Worm (Caenorhabditis elegans) whole organism, young adult: ENCODE data around the gene Y54E2A.9.

Experiments used
- B0019.2 ChIP-seq: fragments of 200-800 bp; sonication (Bioruptor generic); conservative IDR thresholded peaks from 2 replicates; pipeline ENCODE4 v1.3.6; 2022; ENCODE audit warnings: missing genetic modification reagents, missing genetic modification characterization, missing compliant biosample characterization
- B0035.1 ChIP-seq: sonication (generic microtip); optimal IDR thresholded peaks from 2 replicates; lab custom pipeline; 2016; ENCODE audit warnings: missing genetic modification characterization, mild to moderate bottlenecking, missing compliant biosample characterization, missing genotype, missing genetic modification reagents
- C06A6.2 ChIP-seq: fragments of 200-800 bp; sonication (Bioruptor generic); conservative IDR thresholded peaks from 2 replicates; pipeline ENCODE4 v1.3.6; 2022; ENCODE audit warnings: missing genetic modification characterization, missing compliant biosample characterization
- F37B4.10 ChIP-seq: fragments of 200-800 bp; sonication (Bioruptor generic); IDR thresholded peaks from 2 replicates; pipeline ENCODE4 v1.3.6; 2022; ENCODE audit warnings: missing genetic modification characterization, missing compliant biosample characterization
- F39B2.1 ChIP-seq: fragments of 200-800 bp; sonication (Bioruptor generic); IDR thresholded peaks from 2 replicates; pipeline ENCODE4 v1.3.6; 2022; ENCODE audit warnings: missing genetic modification reagents, missing genetic modification characterization, missing compliant biosample characterization
- F55B11.4 ChIP-seq: sonication (generic microtip); optimal IDR thresholded peaks from 2 replicates; lab custom pipeline; 2016; ENCODE audit warnings: missing compliant biosample characterization, missing genetic modification characterization, borderline replicate concordance; ENCODE audit not compliant: insufficient read depth
- F57A8.1 ChIP-seq: fragments of 200-800 bp; sonication (Bioruptor generic); optimal IDR thresholded peaks from 2 replicates; lab custom pipeline; 2018; ENCODE audit warnings: mild to moderate bottlenecking, missing genetic modification characterization, moderate library complexity, missing compliant biosample characterization
- F57C9.4 ChIP-seq: sonication (generic microtip); optimal IDR thresholded peaks from 2 replicates; lab custom pipeline; 2017; ENCODE audit warnings: mild to moderate bottlenecking, missing genetic modification characterization, missing compliant biosample characterization
- Y53G8AR.9 ChIP-seq: fragments of 200-800 bp; sonication (Bioruptor generic); conservative IDR thresholded peaks from 2 replicates; pipeline ENCODE4 v1.3.6; 2022; ENCODE audit warnings: missing genetic modification reagents, missing genetic modification characterization, missing compliant biosample characterization
- Y56A3A.18 ChIP-seq: fragments of 200-800 bp; sonication (Bioruptor generic); IDR thresholded peaks from 2 replicates; pipeline ENCODE4 v1.3.6; 2022; ENCODE audit warnings: missing genetic modification reagents, missing genetic modification characterization, missing compliant biosample characterization
- ZK185.1 ChIP-seq: sonication (generic microtip); optimal IDR thresholded peaks from 2 replicates; lab custom pipeline; 2016; ENCODE audit warnings: mild to moderate bottlenecking, missing genetic modification characterization, missing compliant biosample characterization; ENCODE audit not compliant: poor library complexity, severe bottlenecking
- akir-1 ChIP-seq: fragments of 200-800 bp; sonication (Bioruptor generic); optimal IDR thresholded peaks from 2 replicates; lab custom pipeline; 2018; ENCODE audit warnings: mild to moderate bottlenecking, missing genetic modification characterization, moderate library complexity, missing compliant biosample characterization
- ama-1 ChIP-seq, 3 experiments: fragments of 150-350 bp in 1 of 3; sonication (generic microtip) in 2 of 3; optimal IDR thresholded peaks; 2 replicates each; lab custom pipeline; 2014 to 2018; ENCODE audit warnings: missing biosample characterization in 2 of 3, missing genetic modification characterization in 2 of 3, missing genetic modification reagents in 2 of 3
- attf-3 ChIP-seq: fragments of 200-800 bp; sonication (Bioruptor generic); conservative IDR thresholded peaks from 2 replicates; pipeline ENCODE4 v1.3.6; 2022; ENCODE audit warnings: missing genetic modification reagents, missing genetic modification characterization, missing compliant biosample characterization
- attf-6 ChIP-seq: fragments of 200-800 bp; sonication (Bioruptor generic); IDR thresholded peaks from 2 replicates; pipeline ENCODE4 v1.3.6; 2022; ENCODE audit warnings: missing genetic modification reagents, missing genetic modification characterization, missing compliant biosample characterization
- ccch-3 ChIP-seq: fragments of 200-800 bp; sonication (Bioruptor generic); optimal IDR thresholded peaks from 2 replicates; lab custom pipeline; 2018; ENCODE audit warnings: mild to moderate bottlenecking, missing genetic modification characterization, missing compliant biosample characterization
- ceh-40 ChIP-seq: fragments of 200-800 bp; sonication (Bioruptor generic); IDR thresholded peaks from 2 replicates; pipeline ENCODE4 v1.3.6; 2022; ENCODE audit warnings: missing genetic modification characterization, missing compliant biosample characterization
- ceh-58 ChIP-seq: fragments of 200-800 bp; sonication (Bioruptor generic); IDR thresholded peaks from 2 replicates; pipeline ENCODE4 v1.3.6; 2022; ENCODE audit warnings: missing genetic modification characterization, missing compliant biosample characterization
- ceh-91 ChIP-seq: fragments of 200-800 bp; sonication (Bioruptor generic); IDR thresholded peaks from 2 replicates; pipeline ENCODE4 v1.3.6; 2022; ENCODE audit warnings: missing genetic modification reagents, missing genetic modification characterization, missing compliant biosample characterization
- dox-1 ChIP-seq: fragments of 200-800 bp; sonication (Bioruptor generic); IDR thresholded peaks from 2 replicates; pipeline ENCODE4 v1.3.6; 2022; ENCODE audit warnings: missing genetic modification reagents, missing genetic modification characterization, missing compliant biosample characterization
- egl-18 ChIP-seq: fragments of 200-800 bp; sonication (Bioruptor generic); IDR thresholded peaks from 2 replicates; pipeline ENCODE4 v1.3.6; 2022; ENCODE audit warnings: missing genetic modification reagents, missing genetic modification characterization, missing compliant biosample characterization
- egl-44 ChIP-seq: fragments of 200-800 bp; sonication (Bioruptor generic); IDR thresholded peaks from 2 replicates; pipeline ENCODE4 v1.3.6; 2022; ENCODE audit warnings: missing genetic modification reagents, missing genetic modification characterization, missing compliant biosample characterization
- ekl-4 ChIP-seq: fragments of 200-800 bp; sonication (Bioruptor generic); IDR thresholded peaks from 2 replicates; pipeline ENCODE4 v1.3.6; 2022; ENCODE audit warnings: missing genetic modification reagents, missing genetic modification characterization, missing compliant biosample characterization
- ets-4 ChIP-seq: fragments of 200-800 bp; sonication (Bioruptor generic); optimal IDR thresholded peaks from 2 replicates; lab custom pipeline; 2018; ENCODE audit warnings: mild to moderate bottlenecking, missing genetic modification characterization, missing compliant biosample characterization
- fkh-3 ChIP-seq: sonication (generic microtip); optimal IDR thresholded peaks from 2 replicates; lab custom pipeline; 2016; ENCODE audit warnings: mild to moderate bottlenecking, missing genetic modification characterization, missing compliant biosample characterization
- gei-17 ChIP-seq: fragments of 200-800 bp; sonication (Bioruptor generic); optimal IDR thresholded peaks from 2 replicates; lab custom pipeline; 2018; ENCODE audit warnings: mild to moderate bottlenecking, missing genetic modification characterization, missing compliant biosample characterization
- lag-1 ChIP-seq: fragments of 200-800 bp; sonication (Bioruptor generic); IDR thresholded peaks from 2 replicates; pipeline ENCODE4 v1.3.6; 2022; ENCODE audit warnings: missing genetic modification reagents, missing genetic modification characterization, missing compliant biosample characterization
- lin-35 ChIP-seq, 3 experiments: fragments of 150-350 bp in 2 of 3; sonication (generic microtip) in 1 of 3; optimal IDR thresholded peaks; 2 replicates each; lab custom pipeline; 2014 to 2018; ENCODE audit warnings: missing biosample characterization in 3 of 3, missing genetic modification characterization in 3 of 3, missing genetic modification reagents in 3 of 3
- lin-54 ChIP-seq: fragments of 200-800 bp; sonication (Bioruptor generic); optimal IDR thresholded peaks from 2 replicates; lab custom pipeline; 2018; ENCODE audit warnings: mild to moderate bottlenecking, missing genetic modification characterization, missing compliant biosample characterization
- mcd-1 ChIP-seq: fragments of 200-800 bp; sonication (Bioruptor generic); IDR thresholded peaks from 2 replicates; pipeline ENCODE4 v1.3.6; 2022; ENCODE audit warnings: missing genetic modification reagents, missing genetic modification characterization, missing compliant biosample characterization
- nfya-1 ChIP-seq: sonication (generic microtip); optimal IDR thresholded peaks from 2 replicates; lab custom pipeline; 2017; ENCODE audit warnings: antibody characterized with exemption, missing compliant biosample characterization, missing genetic modification characterization, borderline replicate concordance; ENCODE audit not compliant: insufficient read depth
- repo-1 ChIP-seq: sonication (generic microtip); optimal IDR thresholded peaks from 2 replicates; lab custom pipeline; 2017; ENCODE audit warnings: mild to moderate bottlenecking, missing genetic modification characterization, missing compliant biosample characterization
- rpc-1 ChIP-seq, 2 experiments: fragments of 150-350 bp in 1 of 2; sonication (generic microtip) in 1 of 2; optimal IDR thresholded peaks; 2 replicates each; lab custom pipeline; 2014 to 2018; ENCODE audit warnings: missing biosample characterization in 1 of 2, missing genetic modification characterization in 1 of 2, missing genetic modification reagents in 1 of 2, missing genotype in 1 of 2
- sdz-38 ChIP-seq: sonication (generic microtip); optimal IDR thresholded peaks from 2 replicates; lab custom pipeline; 2016; ENCODE audit warnings: missing genotype, missing genetic modification characterization, missing compliant biosample characterization
- snpc-1.1 ChIP-seq: sonication (generic microtip); optimal IDR thresholded peaks from 2 replicates; lab custom pipeline; 2017; ENCODE audit warnings: missing genetic modification characterization, mild to moderate bottlenecking, missing compliant biosample characterization, antibody characterized with exemption, moderate library complexity, missing genotype, missing genetic modification reagents; ENCODE audit not compliant: insufficient read depth
- snpc-1.3 ChIP-seq: sonication (generic microtip); optimal IDR thresholded peaks from 2 replicates; lab custom pipeline; 2017; ENCODE audit warnings: missing genetic modification characterization, mild to moderate bottlenecking, missing compliant biosample characterization, antibody characterized with exemption, moderate library complexity, missing genotype, missing genetic modification reagents; ENCODE audit not compliant: insufficient read depth
- snpc-3.4 ChIP-seq: sonication (generic microtip); optimal IDR thresholded peaks from 2 replicates; lab custom pipeline; 2017; ENCODE audit warnings: missing genetic modification characterization, mild to moderate bottlenecking, missing compliant biosample characterization, antibody characterized with exemption, moderate library complexity, missing genotype, missing genetic modification reagents
- tbp1 ChIP-seq: fragments of 200-800 bp; sonication (Bioruptor generic); optimal IDR thresholded peaks from 2 replicates; lab custom pipeline; 2018; ENCODE audit warnings: mild to moderate bottlenecking, missing genetic modification characterization, missing compliant biosample characterization
- unc-62 ChIP-seq: fragments of 150-350 bp; optimal IDR thresholded peaks from 2 replicates; lab custom pipeline; 2014; ENCODE audit warnings: missing biosample characterization, missing genetic modification reagents, missing genetic modification characterization
- zfh-2 ChIP-seq: fragments of 200-800 bp; sonication (Bioruptor generic); conservative IDR thresholded peaks from 2 replicates; pipeline ENCODE4 v1.3.6; 2022; ENCODE audit warnings: missing genetic modification reagents, missing genetic modification characterization, missing compliant biosample characterization
- zim-3 ChIP-seq: sonication (generic microtip); optimal IDR thresholded peaks from 2 replicates; lab custom pipeline; 2017; ENCODE audit warnings: mild to moderate bottlenecking, missing genetic modification characterization, moderate library complexity, missing compliant biosample characterization
- ztf-25 ChIP-seq: fragments of 200-800 bp; sonication (Bioruptor generic); IDR thresholded peaks from 2 replicates; pipeline ENCODE4 v1.3.6; 2022; ENCODE audit warnings: missing genetic modification reagents, missing genetic modification characterization, missing compliant biosample characterization
- ztf-26 ChIP-seq: sonication (generic microtip); optimal IDR thresholded peaks from 2 replicates; lab custom pipeline; 2017; ENCODE audit warnings: missing genetic modification characterization, missing compliant biosample characterization
- ztf-28 ChIP-seq: fragments of 200-800 bp; sonication (Bioruptor generic); IDR thresholded peaks from 2 replicates; pipeline ENCODE4 v1.3.6; 2022; ENCODE audit warnings: missing genetic modification reagents, missing genetic modification characterization, missing compliant biosample characterization
- ztf-3 ChIP-seq: fragments of 200-800 bp; sonication (Bioruptor generic); optimal IDR thresholded peaks from 2 replicates; lab custom pipeline; 2018; ENCODE audit warnings: mild to moderate bottlenecking, missing genetic modification characterization, missing compliant biosample characterization

The Y54E2A.9 gene

ce11 chrII:14804259-14804899 lies 18.6 kb upstream of the Y54E2A.9 start, which contains the start of gene W01D2.3:
W01D2.3 (minus strand) TSS chrII:14804309.
- peak; percentile 81 for TF ChIP-seq tbp1 (GFP tag; lab: Kevin White, UChicago)
- no peak for TF ChIP-seq F37B4.10 (GFP tag; lab: Robert Waterston, UW)
- peak; percentile 76 for TF ChIP-seq snpc-1.3 (tag; lab: Kevin White, UChicago)
- TF ChIP-seq ztf-25 (GFP tag; lab: Robert Waterston, UW): 0 out of 2 replicates have a peak, but pooled peaks have one; percentile 4
- TF ChIP-seq ztf-3: peak; percentile 43
- peak; percentile 76 for TF ChIP-seq dox-1 (GFP tag; lab: Robert Waterston, UW)
- TF ChIP-seq ama-1 (optimal IDR thresholded peaks at IDR 0.05; lab: Kevin White, UChicago): no peak
- peak in 1 of 2 experiments; percentile 49 for TF ChIP-seq ama-1 (GFP tag; optimal IDR thresholded peaks at IDR 0.05; lab: Kevin White, UChicago)
- peak; percentile 84 for TF ChIP-seq repo-1 (tag; lab: Kevin White, UChicago)
- no peak for TF ChIP-seq ceh-91
- TF ChIP-seq ekl-4 (GFP tag; lab: Robert Waterston, UW): peak; percentile 68; the same call in 1 of the 2 replicates
- TF ChIP-seq zim-3 (tag; lab: Kevin White, UChicago): peak; percentile 77
- TF ChIP-seq attf-3 (GFP tag; lab: Robert Waterston, UW): no peak
- TF ChIP-seq zfh-2: peak; percentile 32; the same call in 1 of the 2 replicates
- TF ChIP-seq sdz-38 (tag; lab: Kevin White, UChicago): no peak
- TF ChIP-seq F57C9.4 (tag; lab: Kevin White, UChicago): no peak
- TF ChIP-seq egl-44 (GFP tag; lab: Robert Waterston, UW): no peak
- TF ChIP-seq fkh-3 (tag; lab: Kevin White, UChicago): no peak
- peak; percentile 55 for TF ChIP-seq lin-54
- TF ChIP-seq ztf-26 (tag; lab: Kevin White, UChicago): peak; percentile 75
- no peak for TF ChIP-seq ztf-28 (GFP tag; lab: Robert Waterston, UW)
- TF ChIP-seq ZK185.1 (tag; lab: Kevin White, UChicago): peak; percentile 91
- TF ChIP-seq gei-17 (GFP tag; lab: Kevin White, UChicago): peak; percentile 64
- TF ChIP-seq F55B11.4 (tag; lab: Kevin White, UChicago): no peak
- 0 out of 2 replicates have a peak, but pooled peaks have one; percentile 44 for TF ChIP-seq Y56A3A.18 (GFP tag; lab: Robert Waterston, UW)
- no peak for TF ChIP-seq F39B2.1
- peak; percentile 34 for TF ChIP-seq F57A8.1
- peak; percentile 0 for TF ChIP-seq unc-62 (GFP tag; lab: Kevin White, UChicago)
- TF ChIP-seq B0019.2 (GFP tag; lab: Robert Waterston, UW): no peak
- TF ChIP-seq ceh-40: no peak
- TF ChIP-seq B0035.1 (tag; lab: Kevin White, UChicago): peak; percentile 49
- peak; percentile 92 for TF ChIP-seq snpc-1.1 (tag; lab: Kevin White, UChicago)
- TF ChIP-seq snpc-3.4: peak; percentile 95
- TF ChIP-seq akir-1 (GFP tag; lab: Kevin White, UChicago): no peak
- no peak for TF ChIP-seq attf-6 (GFP tag; lab: Robert Waterston, UW)
- no peak for TF ChIP-seq egl-18 (GFP tag; lab: Robert Waterston, UW)
- TF ChIP-seq C06A6.2 (GFP tag; lab: Robert Waterston, UW): peak; percentile 55; the same call in 1 of the 2 replicates
- no peak for TF ChIP-seq ccch-3 (GFP tag; lab: Kevin White, UChicago)
- TF ChIP-seq nfya-1 (tag; lab: Kevin White, UChicago): no peak
- TF ChIP-seq rpc-1 (optimal IDR thresholded peaks at IDR 0.05; lab: Kevin White, UChicago): peak; percentile 88
- TF ChIP-seq rpc-1 (tag; optimal IDR thresholded peaks at IDR 0.05; lab: Kevin White, UChicago): peak; percentile 73
- peak; percentile 44; the same call in 1 of the 2 replicates for TF ChIP-seq Y53G8AR.9 (GFP tag; lab: Robert Waterston, UW)
- no peak for TF ChIP-seq ets-4 (GFP tag; lab: Kevin White, UChicago)
- TF ChIP-seq ceh-58 (GFP tag; lab: Robert Waterston, UW): no peak
- peak in 1 of 3 experiments; percentile 65 for TF ChIP-seq lin-35 (GFP tag; optimal IDR thresholded peaks at IDR 0.05; lab: Kevin White, UChicago)
- no peak for TF ChIP-seq lag-1 (GFP tag; lab: Robert Waterston, UW)
- peak; percentile 68; the same call in 1 of the 2 replicates for TF ChIP-seq mcd-1 (GFP tag; lab: Robert Waterston, UW)
